Fruit fly (Drosophila melanogaster): Measurements from ENCODE around the gene eIF3f1.

eIF3f1 gene

DNA sequence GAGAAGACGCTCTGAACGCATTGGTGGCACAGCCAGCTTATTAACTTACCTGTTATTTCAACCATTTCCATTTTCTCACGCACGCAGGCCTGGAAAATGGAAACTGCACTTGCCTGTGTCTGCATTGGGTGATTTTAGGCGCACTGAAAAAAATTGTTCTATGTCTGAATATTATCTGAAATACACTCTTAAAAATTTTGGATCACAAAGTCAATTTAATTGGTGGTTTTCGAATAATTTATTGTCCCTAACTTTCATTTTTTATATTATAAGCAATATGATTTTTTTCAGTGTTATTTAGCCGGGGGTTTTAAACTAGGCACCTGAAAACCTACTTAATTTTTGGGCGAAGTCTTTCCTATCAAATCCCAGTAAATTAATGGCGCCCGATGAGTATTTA is 50.9 kb downstream of the eIF3f1 start (continued):
- TF ChIP-seq CG5953 (GFP tag; IDR thresholded peaks at IDR 0.05), result no peak; the same call in 1 of the 2 replicates
- TF ChIP-seq lola (GFP tag; optimal IDR thresholded peaks at IDR 0.05), result peak in 1 of 3 experiments; percentile 67
- peak; percentile 58 for TF ChIP-seq caup (GFP tag; optimal IDR thresholded peaks at IDR 0.05; ENCODE audit: severe bottlenecking)
- TF ChIP-seq cg (GFP tag; optimal IDR thresholded peaks at IDR 0.05), result no peak
- TF ChIP-seq luna (GFP tag; optimal IDR thresholded peaks at IDR 0.05), result no peak
- peak; percentile 94 for TF ChIP-seq vvl (GFP tag; IDR thresholded peaks at IDR 0.05)
- TF ChIP-seq BtbVII (GFP tag; optimal IDR thresholded peaks at IDR 0.05), result peak; percentile 58
- peak; percentile 87 for TF ChIP-seq CG9727 (GFP tag; optimal IDR thresholded peaks at IDR 0.05)
- peak; percentile 56; the same call in 1 of the 3 replicates for TF ChIP-seq Mrtf (GFP tag; IDR thresholded peaks at IDR 0.05)
- peak; percentile 51; the same call in 1 of the 2 replicates for TF ChIP-seq CG31224 (GFP tag; IDR thresholded peaks at IDR 0.05)
- TF ChIP-seq CG7556 (GFP tag; optimal IDR thresholded peaks at IDR 0.05), result peak; percentile 78
- peak; percentile 71; the same call in 2 of the 3 replicates for TF ChIP-seq B-H1 (GFP tag; IDR thresholded peaks at IDR 0.05)
- no peak for TF ChIP-seq CG14860 (GFP tag; IDR thresholded peaks at IDR 0.05; ENCODE audit: partially characterized antibody)
- TF ChIP-seq mld (GFP tag; IDR thresholded peaks at IDR 0.05; ENCODE audit: partially characterized antibody), result no peak
- no peak for TF ChIP-seq Bgb (GFP tag; IDR thresholded peaks at IDR 0.05; ENCODE audit: partially characterized antibody)
- peak; percentile 82 for TF ChIP-seq Ptx1 (GFP tag; IDR thresholded peaks at IDR 0.05)
- TF ChIP-seq CG11696 (GFP tag; IDR thresholded peaks at IDR 0.05), result peak; percentile 48
- peak; percentile 75 for TF ChIP-seq Ada2b (GFP tag; IDR thresholded peaks at IDR 0.05)
- TF ChIP-seq CG17359 (tag; optimal IDR thresholded peaks at IDR 0.05), result peak; percentile 93
- peak; percentile 29 for TF ChIP-seq run (tag; optimal IDR thresholded peaks at IDR 0.05)
- peak; percentile 61 for TF ChIP-seq CG31388 (GFP tag; optimal IDR thresholded peaks at IDR 0.05)
- peak; percentile 2 for TF ChIP-seq Fer2 (tag; optimal IDR thresholded peaks at IDR 0.05)
- peak; percentile 49 for TF ChIP-seq Spps (tag; optimal IDR thresholded peaks at IDR 0.05)
- peak; percentile 76 for TF ChIP-seq onecut (GFP tag; IDR thresholded peaks at IDR 0.05)
- peak; percentile 92 for TF ChIP-seq CG4424 (GFP tag; optimal IDR thresholded peaks at IDR 0.05)
- no peak; the same call in 1 of the 2 replicates for TF ChIP-seq ap (GFP tag; IDR thresholded peaks at IDR 0.05)
- TF ChIP-seq sim (GFP tag; IDR thresholded peaks at IDR 0.05), result peak; percentile 87
- peak; percentile 64 for TF ChIP-seq CG2875 (GFP tag; optimal IDR thresholded peaks at IDR 0.05)
- peak; percentile 50; the same call in 1 of the 2 replicates for TF ChIP-seq CG6272 (GFP tag; IDR thresholded peaks at IDR 0.05)
- TF ChIP-seq eve (GFP tag; optimal IDR thresholded peaks at IDR 0.05), result peak; percentile 29 to 85
- TF ChIP-seq bbx (GFP tag; IDR thresholded peaks at IDR 0.05; ENCODE audit: partially characterized antibody), result no peak
- TF ChIP-seq TFAM (GFP tag; optimal IDR thresholded peaks at IDR 0.05), result peak; percentile 48
- peak; percentile 92 for TF ChIP-seq trem (tag; optimal IDR thresholded peaks at IDR 0.05)
- no peak for TF ChIP-seq Lpt (GFP tag; optimal IDR thresholded peaks at IDR 0.05)
- TF ChIP-seq CG2712 (tag; optimal IDR thresholded peaks at IDR 0.05), result peak; percentile 95
- TF ChIP-seq CG18476 (GFP tag; optimal IDR thresholded peaks at IDR 0.05), result peak; percentile 78
- peak; percentile 77 for TF ChIP-seq dysf (GFP tag; IDR thresholded peaks at IDR 0.05)
- TF ChIP-seq dmrt11E (tag; optimal IDR thresholded peaks at IDR 0.05), result peak; percentile 78
- peak; percentile 68 for TF ChIP-seq CG5245 (GFP tag; optimal IDR thresholded peaks at IDR 0.05)
- no peak for TF ChIP-seq ewg (GFP tag; optimal IDR thresholded peaks at IDR 0.05)
- TF ChIP-seq CG17328 (GFP tag; IDR thresholded peaks at IDR 0.05), result peak; percentile 84

All from whole organism, embryonic.